Worm (Caenorhabditis elegans) whole organism, L4 larva: ENCODE results near the gene hpo-28.

Experiments used
- D1046.2 ChIP-seq: fragments of 200-800 bp; sonication (Bioruptor generic); IDR thresholded peaks from 2 replicates; pipeline ENCODE4 v1.3.6; 2022; ENCODE audit warnings: missing genetic modification characterization, missing compliant biosample characterization
- F26F4.8 ChIP-seq: fragments of 200-800 bp; sonication (Bioruptor generic); conservative IDR thresholded peaks from 2 replicates; pipeline ENCODE4 v1.3.6; 2022; ENCODE audit warnings: missing genetic modification characterization, missing compliant biosample characterization
- F37D6.2 ChIP-seq: sonication (generic microtip); optimal IDR thresholded peaks from 2 replicates; lab custom pipeline; 2016; ENCODE audit warnings: mild to moderate bottlenecking, missing genetic modification characterization, missing compliant biosample characterization
- R02D3.7 ChIP-seq: fragments of 150-350 bp; sonication (generic microtip); optimal IDR thresholded peaks from 3 replicates; lab custom pipeline; 2014; ENCODE audit warnings: missing biosample characterization, missing genetic modification characterization
- T20F7.1 ChIP-seq: fragments of 200-800 bp; sonication (Bioruptor generic); optimal IDR thresholded peaks from 2 replicates; lab custom pipeline; 2018; ENCODE audit warnings: mild to moderate bottlenecking, missing genetic modification characterization, missing compliant biosample characterization
- Y48G9A.11 ChIP-seq: fragments of 200-800 bp; sonication (Bioruptor generic); IDR thresholded peaks from 2 replicates; pipeline ENCODE4 v1.3.6; 2022; ENCODE audit warnings: missing genetic modification reagents, missing genetic modification characterization, missing compliant biosample characterization
- Y75B8A.6 ChIP-seq: fragments of 200-800 bp; sonication (Bioruptor generic); IDR thresholded peaks from 2 replicates; pipeline ENCODE4 v1.3.6; 2022; ENCODE audit warnings: missing genetic modification reagents, missing genetic modification characterization, missing compliant biosample characterization
- ZK546.5 ChIP-seq, 2 experiments: sonication (generic microtip); optimal IDR thresholded peaks; 2 replicates each; lab custom pipeline; 2017; ENCODE audit warnings: missing biosample characterization in 2 of 2, missing genetic modification characterization in 2 of 2
- aha-1 ChIP-seq: fragments of 150-350 bp; peaks from one replicate; lab custom pipeline; 2014; ENCODE audit warnings: missing biosample characterization, missing genetic modification characterization
- ceh-20 ChIP-seq: fragments of 200-800 bp; sonication (Bioruptor generic); IDR thresholded peaks from 2 replicates; pipeline ENCODE4 v1.3.6; 2022; ENCODE audit warnings: missing genetic modification reagents, missing genetic modification characterization, missing compliant biosample characterization
- ceh-82 ChIP-seq: sonication (generic microtip); optimal IDR thresholded peaks from 2 replicates; lab custom pipeline; 2017; ENCODE audit warnings: missing biosample characterization, missing genetic modification characterization
- cey-2 ChIP-seq: sonication (generic microtip); optimal IDR thresholded peaks from 3 replicates; lab custom pipeline; 2017; ENCODE audit warnings: missing genetic modification characterization, mild to moderate bottlenecking, missing compliant biosample characterization, antibody characterized with exemption, borderline replicate concordance; ENCODE audit not compliant: insufficient read depth
- daf-8 ChIP-seq: fragments of 200-800 bp; sonication (Bioruptor generic); IDR thresholded peaks from 2 replicates; pipeline ENCODE4 v1.3.6; 2022; ENCODE audit warnings: missing genetic modification characterization, missing compliant biosample characterization
- dmd-8 ChIP-seq: fragments of 200-800 bp; sonication (Bioruptor generic); IDR thresholded peaks from 2 replicates; pipeline ENCODE4 v1.3.6; 2022; ENCODE audit warnings: missing genetic modification characterization, missing compliant biosample characterization
- dpl-1 ChIP-seq: fragments of 150-350 bp; optimal IDR thresholded peaks from 2 replicates; lab custom pipeline; 2014; ENCODE audit warnings: missing biosample characterization, missing genetic modification reagents, missing genetic modification characterization
- dve-1 ChIP-seq: sonication (generic microtip); optimal IDR thresholded peaks from 2 replicates; lab custom pipeline; 2017; ENCODE audit warnings: antibody characterized with exemption, mild to moderate bottlenecking, missing genetic modification characterization, missing compliant biosample characterization; ENCODE audit not compliant: insufficient read depth
- egl-27 ChIP-seq: sonication (generic microtip); optimal IDR thresholded peaks from 3 replicates; lab custom pipeline; 2017; ENCODE audit warnings: missing biosample characterization, missing genetic modification reagents, missing genetic modification characterization
- egl-43 ChIP-seq: fragments of 200-800 bp; sonication (Bioruptor generic); IDR thresholded peaks from 2 replicates; pipeline ENCODE4 v1.3.6; 2022; ENCODE audit warnings: missing genetic modification reagents, missing genetic modification characterization, missing compliant biosample characterization
- fkh-10 ChIP-seq: fragments of 150-350 bp; optimal IDR thresholded peaks from 2 replicates; lab custom pipeline; 2014; ENCODE audit warnings: missing biosample characterization, missing genetic modification reagents, missing genetic modification characterization
- hif-1 ChIP-seq, 2 experiments: sonication (generic microtip); optimal IDR thresholded peaks; 2 replicates each; lab custom pipeline; 2016 to 2017; ENCODE audit warnings: missing compliant biosample characterization in 2 of 2, missing genetic modification characterization in 2 of 2, missing genetic modification reagents in 2 of 2, missing genotype in 2 of 2, mild to moderate bottlenecking in 1 of 2
- hmg-1.1 ChIP-seq: fragments of 200-800 bp; sonication (Bioruptor generic); IDR thresholded peaks from 2 replicates; pipeline ENCODE4 v1.3.6; 2022; ENCODE audit warnings: missing genetic modification reagents, missing genetic modification characterization, missing compliant biosample characterization
- jun-1 ChIP-seq: fragments of 150-350 bp; optimal IDR thresholded peaks from 2 replicates; lab custom pipeline; 2014; ENCODE audit warnings: missing biosample characterization, missing genetic modification reagents, missing genetic modification characterization
- lin-15B ChIP-seq: fragments of 150-350 bp; sonication (generic microtip); optimal IDR thresholded peaks from 3 replicates; lab custom pipeline; 2014; ENCODE audit warnings: missing biosample characterization, missing genetic modification characterization
- lin-38 ChIP-seq: fragments of 200-800 bp; sonication (Bioruptor generic); IDR thresholded peaks from 2 replicates; pipeline ENCODE4 v1.3.6; 2022; ENCODE audit warnings: missing genetic modification reagents, missing genetic modification characterization, missing compliant biosample characterization
- lir-3 ChIP-seq: sonication (generic microtip); optimal IDR thresholded peaks from 2 replicates; lab custom pipeline; 2016; ENCODE audit warnings: mild to moderate bottlenecking, missing genetic modification characterization, missing compliant biosample characterization
- madf-5 ChIP-seq, 2 experiments: fragments of 200-800 bp; sonication (Bioruptor generic); IDR thresholded peaks; 2 replicates each; pipeline ENCODE4 v1.3.6; 2022; ENCODE audit warnings: missing compliant biosample characterization in 2 of 2, missing genetic modification characterization in 2 of 2
- madf-9 ChIP-seq: fragments of 200-800 bp; sonication (Bioruptor generic); conservative IDR thresholded peaks from 2 replicates; pipeline ENCODE4 v1.3.6; 2022; ENCODE audit warnings: missing genetic modification reagents, missing genetic modification characterization, missing compliant biosample characterization
- mdl-1 ChIP-seq, 2 experiments: fragments of 150-350 bp in 1 of 2; sonication (generic microtip) in 1 of 2; optimal IDR thresholded peaks; 2 replicates each; lab custom pipeline; 2014 to 2017; ENCODE audit warnings: missing biosample characterization in 2 of 2, missing genetic modification characterization in 2 of 2
- mes-2 ChIP-seq: sonication (generic microtip); optimal IDR thresholded peaks from 2 replicates; lab custom pipeline; 2016; ENCODE audit warnings: missing genotype, mild to moderate bottlenecking, missing genetic modification characterization, missing compliant biosample characterization; ENCODE audit not compliant: poor library complexity, severe bottlenecking
- mxl-2 ChIP-seq: fragments of 200-800 bp; sonication (Bioruptor generic); conservative IDR thresholded peaks from 2 replicates; pipeline ENCODE4 v1.3.6; 2022; ENCODE audit warnings: missing genetic modification reagents, missing genetic modification characterization, missing compliant biosample characterization
- nhr-237 ChIP-seq: sonication (generic microtip); optimal IDR thresholded peaks from 2 replicates; lab custom pipeline; 2017; ENCODE audit warnings: missing biosample characterization, missing genetic modification characterization
- nhr-25 ChIP-seq: sonication (generic microtip); optimal IDR thresholded peaks from 2 replicates; lab custom pipeline; 2017; ENCODE audit warnings: missing genetic modification characterization, mild to moderate bottlenecking, missing compliant biosample characterization, antibody characterized with exemption, moderate library complexity, borderline replicate concordance; ENCODE audit not compliant: insufficient read depth
- nhr-42 ChIP-seq: fragments of 200-800 bp; sonication (Bioruptor generic); IDR thresholded peaks from 2 replicates; pipeline ENCODE4 v1.3.6; 2022; ENCODE audit warnings: missing genetic modification characterization, missing compliant biosample characterization
- nhr-6 ChIP-seq: fragments of 150-350 bp; optimal IDR thresholded peaks from 2 replicates; lab custom pipeline; 2014; ENCODE audit warnings: missing biosample characterization, missing genetic modification characterization
- nhr-77 ChIP-seq: fragments of 150-350 bp; optimal IDR thresholded peaks from 2 replicates; lab custom pipeline; 2014; ENCODE audit warnings: missing biosample characterization, missing genetic modification characterization
- pha-4 ChIP-seq, 2 experiments: fragments of 150-350 bp in 1 of 2; fragments of 200-800 bp in 1 of 2; sonication (Bioruptor generic) in 1 of 2; IDR thresholded peaks in 1 of 2; optimal IDR thresholded peaks in 1 of 2; 2 replicates each; pipeline versions ENCODE4 v1.3.6 to Lab custom; 2014 to 2022; ENCODE audit warnings: missing genetic modification characterization in 2 of 2, missing genetic modification reagents in 2 of 2, missing biosample characterization in 1 of 2, missing compliant biosample characterization in 1 of 2
- pqm-1 ChIP-seq: sonication (generic microtip); optimal IDR thresholded peaks from 2 replicates; lab custom pipeline; 2017; ENCODE audit warnings: missing biosample characterization, missing genetic modification characterization
- rbr-2 ChIP-seq: sonication (generic microtip); optimal IDR thresholded peaks from 2 replicates; lab custom pipeline; 2016; ENCODE audit warnings: missing genotype, missing genetic modification characterization, missing compliant biosample characterization
- sdz-12 ChIP-seq: fragments of 200-800 bp; sonication (Bioruptor generic); optimal IDR thresholded peaks from 2 replicates; lab custom pipeline; 2018; ENCODE audit warnings: mild to moderate bottlenecking, missing genetic modification characterization, missing compliant biosample characterization
- skn-1 ChIP-seq: fragments of 150-350 bp; optimal IDR thresholded peaks from 2 replicates; lab custom pipeline; 2014; ENCODE audit warnings: missing biosample characterization, missing genetic modification characterization
- snpc-4 ChIP-seq: fragments of 150-350 bp; optimal IDR thresholded peaks from 2 replicates; lab custom pipeline; 2014; ENCODE audit warnings: missing biosample characterization, missing genetic modification characterization
- spr-1 ChIP-seq: sonication (generic microtip); optimal IDR thresholded peaks from 2 replicates; lab custom pipeline; 2016; ENCODE audit warnings: mild to moderate bottlenecking, missing genetic modification characterization, missing compliant biosample characterization
- spr-3 ChIP-seq: fragments of 200-800 bp; sonication (Bioruptor generic); optimal IDR thresholded peaks from 2 replicates; lab custom pipeline; 2018; ENCODE audit warnings: mild to moderate bottlenecking, missing genetic modification characterization, missing compliant biosample characterization
- tra-1 ChIP-seq: fragments of 200-800 bp; sonication (Bioruptor generic); IDR thresholded peaks from 2 replicates; pipeline ENCODE4 v1.3.6; 2022; ENCODE audit warnings: missing genetic modification reagents, missing genetic modification characterization, missing compliant biosample characterization
- unc-39 ChIP-seq: sonication (generic microtip); optimal IDR thresholded peaks from 2 replicates; lab custom pipeline; 2017; ENCODE audit warnings: missing biosample characterization, missing genetic modification characterization
- unc-62 ChIP-seq, 3 experiments: fragments of 150-350 bp in 1 of 3; sonication (generic microtip); optimal IDR thresholded peaks in 2 of 3; peaks in 1 of 3; 1 replicate in 1 of 3; 2 replicates in 2 of 3; lab custom pipeline; 2014 to 2017; ENCODE audit warnings: missing biosample characterization in 3 of 3, missing genetic modification characterization in 3 of 3, missing genetic modification reagents in 3 of 3, missing genotype in 1 of 3
- vab-7 ChIP-seq: fragments of 200-800 bp; sonication (Bioruptor generic); IDR thresholded peaks from 2 replicates; pipeline ENCODE4 v1.3.6; 2022; ENCODE audit warnings: missing genetic modification reagents, missing genetic modification characterization, missing compliant biosample characterization
- zag-1 ChIP-seq: fragments of 150-350 bp; optimal IDR thresholded peaks from 2 replicates; lab custom pipeline; 2014; ENCODE audit warnings: missing biosample characterization, missing genetic modification characterization
- zfp-2 ChIP-seq: sonication (generic microtip); optimal IDR thresholded peaks from 2 replicates; lab custom pipeline; 2016; ENCODE audit warnings: mild to moderate bottlenecking, missing genetic modification characterization, missing compliant biosample characterization

The hpo-28 gene

ce11 chrIII:5706077-5706627 lies 3.0 kb downstream of the hpo-28 start, which contains the start of gene rpl-23 (continued):
- TF ChIP-seq jun-1 (peak; percentile 27), vab-7 (GFP tag; lab: Robert Waterston, UW) (peak; percentile 61), spr-3 (GFP tag; lab: Kevin White, UChicago) (no peak), zag-1 (tag; lab: Kevin White, UChicago) (no peak), spr-1 (tag; lab: Kevin White, UChicago) (peak; percentile 15), D1046.2 (GFP tag; lab: Robert Waterston, UW) (no peak), snpc-4 (no peak), tra-1 (GFP tag; lab: Robert Waterston, UW) (peak; percentile 65; the same call in 1 of the 2 replicates), ceh-20 (peak; percentile 52; the same call in 1 of the 2 replicates), F37D6.2 (tag; lab: Kevin White, UChicago) (peak; percentile 59), nhr-237 (tag; lab: Kevin White, UChicago) (no peak), madf-5 (GFP tag; IDR thresholded peaks at IDR 0.05; lab: Robert Waterston, UW) (no peak), lin-15B (tag; lab: Kevin White, UChicago) (no peak), hif-1 (tag; optimal IDR thresholded peaks at IDR 0.05; lab: Kevin White, UChicago) (peak in 1 of 2 experiments; percentile 77), nhr-42 (no peak), T20F7.1 (GFP tag; lab: Kevin White, UChicago) (peak; percentile 85), fkh-10 (GFP tag; lab: Kevin White, UChicago) (peak; percentile 54), mes-2 (tag; lab: Kevin White, UChicago) (peak; percentile 92), hmg-1.1 (GFP tag; lab: Robert Waterston, UW) (peak; percentile 77), pqm-1 (tag; lab: Kevin White, UChicago) (peak; percentile 7), mdl-1 (tag; optimal IDR thresholded peaks at IDR 0.05; lab: Kevin White, UChicago) (peak in 1 of 2 experiments; percentile 71), ceh-82 (tag; lab: Kevin White, UChicago) (no peak), egl-27 (tag; lab: Kevin White, UChicago) (no peak), mxl-2 (GFP tag; lab: Robert Waterston, UW) (no peak), egl-43 (no peak), lir-3 (no peak), nhr-25 (tag; lab: Kevin White, UChicago) (peak; percentile 36), sdz-12 (no peak), F26F4.8 (no peak), aha-1 (peak; percentile 97), dve-1 (tag; lab: Kevin White, UChicago) (peak; percentile 94), zfp-2 (tag; lab: Kevin White, UChicago) (peak; percentile 70), unc-39 (tag; lab: Kevin White, UChicago) (no peak), cey-2 (no peak), ZK546.5 (tag; optimal IDR thresholded peaks at IDR 0.05; lab: Kevin White, UChicago) (peak in 1 of 2 experiments; percentile 58), pha-4 (GFP tag; IDR thresholded peaks at IDR 0.05; lab: Robert Waterston, UW) (peak; percentile 64; the same call in 1 of the 2 replicates), pha-4 (tag; optimal IDR thresholded peaks at IDR 0.05; lab: Kevin White, UChicago) (peak; percentile 98), daf-8 (GFP tag; lab: Robert Waterston, UW) (no peak), lin-38 (GFP tag; lab: Robert Waterston, UW) (peak; percentile 85), skn-1 (tag; lab: Kevin White, UChicago) (no peak), unc-62 (GFP tag; optimal IDR thresholded peaks at IDR 0.05 in 1 of 2; lab: Kevin White, UChicago) (peak in 1 of 2 experiments; percentile 21), unc-62 (tag; optimal IDR thresholded peaks at IDR 0.05; lab: Kevin White, UChicago) (no peak), Y48G9A.11 (GFP tag; lab: Robert Waterston, UW) (peak; percentile 35; the same call in 1 of the 2 replicates), rbr-2 (peak; percentile 83), R02D3.7 (tag; lab: Kevin White, UChicago) (peak; percentile 96), Y75B8A.6 (GFP tag; lab: Robert Waterston, UW) (no peak), nhr-77 (tag; lab: Kevin White, UChicago) (peak; percentile 96), madf-9 (GFP tag; lab: Robert Waterston, UW) (no peak; the same call in 1 of the 2 replicates), dmd-8 (GFP tag; lab: Robert Waterston, UW) (no peak), dpl-1 (GFP tag; lab: Kevin White, UChicago) (peak; percentile 88), nhr-6 (tag; lab: Kevin White, UChicago) (peak; percentile 73)
